Worm (Caenorhabditis elegans) whole organism, late embryonic: ENCODE results near the gene cyp-34A5.

ENCODE experiments used
- F13H6.1 ChIP-seq: sonication (generic microtip); optimal IDR thresholded peaks from 2 replicates; lab custom pipeline; 2016; ENCODE audit warnings: missing genetic modification characterization, missing compliant biosample characterization
- ceh-45 ChIP-seq: fragments of 200-800 bp; sonication (Bioruptor generic); IDR thresholded peaks from 2 replicates; pipeline ENCODE4 v1.3.6; 2022; ENCODE audit warnings: missing genetic modification reagents, missing genetic modification characterization, missing compliant biosample characterization
- dve-1 ChIP-seq: sonication (generic microtip); optimal IDR thresholded peaks from 2 replicates; lab custom pipeline; 2017; ENCODE audit warnings: antibody characterized with exemption, mild to moderate bottlenecking, missing genetic modification characterization, missing compliant biosample characterization
- nhr-11 ChIP-seq: fragments of 150-350 bp; optimal IDR thresholded peaks from 2 replicates; lab custom pipeline; 2014; ENCODE audit warnings: missing biosample characterization, missing genetic modification characterization
- pha-4 ChIP-seq: fragments of 150-350 bp; optimal IDR thresholded peaks from 2 replicates; lab custom pipeline; 2018; ENCODE audit warnings: missing biosample characterization, missing genetic modification reagents, missing genetic modification characterization
- pqm-1 ChIP-seq: sonication (generic microtip); optimal IDR thresholded peaks from 2 replicates; lab custom pipeline; 2016; ENCODE audit warnings: missing genetic modification characterization, missing compliant biosample characterization
- tbx-2 ChIP-seq: sonication (generic microtip); optimal IDR thresholded peaks from 2 replicates; lab custom pipeline; 2016; ENCODE audit warnings: missing genetic modification characterization, missing compliant biosample characterization

DNA sequence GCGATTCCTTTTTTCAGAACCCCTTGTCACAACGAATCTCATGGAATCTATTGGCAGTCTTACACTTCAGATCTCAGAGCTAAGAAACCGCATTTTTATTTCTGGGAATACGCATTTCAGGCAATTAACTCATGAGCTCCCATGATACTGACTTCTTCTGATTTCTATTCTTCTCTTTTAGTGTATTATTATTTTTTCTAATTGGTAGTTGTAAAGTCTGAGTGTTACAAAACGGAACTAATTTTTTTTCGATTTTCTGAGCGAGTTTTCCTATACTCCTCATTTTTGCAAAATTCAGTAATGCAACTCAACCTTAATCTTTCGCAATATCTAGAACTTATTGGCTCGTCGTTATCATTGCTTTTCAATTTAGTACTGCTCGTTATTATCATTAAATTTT is 16.9 kb upstream of the cyp-34A5 start, which contains the start of gene str-82:
- TF ChIP-seq ceh-45 (GFP tag; lab: Robert Waterston, UW), result no peak
- TF ChIP-seq dve-1 (tag; lab: Kevin White, UChicago), result no peak
- no peak for TF ChIP-seq pqm-1 (tag; lab: Kevin White, UChicago)
- no peak for TF ChIP-seq F13H6.1 (tag; lab: Kevin White, UChicago)
- no peak for TF ChIP-seq pha-4 (tag; lab: Kevin White, UChicago)
- TF ChIP-seq tbx-2, result no peak
- no peak for TF ChIP-seq nhr-11 (tag; lab: Kevin White, UChicago)
